Worm (Caenorhabditis elegans): ENCODE measurements around the gene Y97E10C.1.

The Y97E10C.1 gene

ce11 chrV:7755991-7756390, 27.3 kb downstream of the Y97E10C.1 start:
- TF ChIP-seq nhr-28 (tag; optimal IDR thresholded peaks at IDR 0.05), result no peak
- no peak for TF ChIP-seq ceh-28 (tag; optimal IDR thresholded peaks at IDR 0.05)
- TF ChIP-seq elt-2 (tag; optimal IDR thresholded peaks at IDR 0.05), result peak; percentile 43
- peak; percentile 31 for TF ChIP-seq pqm-1 (tag; optimal IDR thresholded peaks at IDR 0.05)

- TF ChIP-seq unc-62 (GFP tag; optimal IDR thresholded peaks at IDR 0.05) (peak; percentile 67), nhr-23 (tag; optimal IDR thresholded peaks at IDR 0.05) (peak; percentile 31), sea-2 (GFP tag; optimal IDR thresholded peaks at IDR 0.05) (no peak), mml-1 (tag; optimal IDR thresholded peaks at IDR 0.05) (no peak), fkh-10 (GFP tag; optimal IDR thresholded peaks at IDR 0.05) (peak; percentile 38), pha-4 (tag; optimal IDR thresholded peaks at IDR 0.05) (peak; percentile 61), ama-1 (optimal IDR thresholded peaks at IDR 0.05) (no peak), lin-15B (tag; optimal IDR thresholded peaks at IDR 0.05) (peak; percentile 23), egl-5 (tag; optimal IDR thresholded peaks at IDR 0.05) (peak; percentile 79), mdl-1 (tag; optimal IDR thresholded peaks at IDR 0.05) (peak; percentile 73), fos-1 (tag; optimal IDR thresholded peaks at IDR 0.05) (no peak), nhr-76 (tag; optimal IDR thresholded peaks at IDR 0.05) (no peak), ceh-82 (tag; optimal IDR thresholded peaks at IDR 0.05) (no peak), nfya-1 (tag; optimal IDR thresholded peaks at IDR 0.05; ENCODE audit: insufficient read depth) (peak; percentile 57), lin-39 (tag; optimal IDR thresholded peaks at IDR 0.05) (peak; percentile 46), snpc-4 (tag; optimal IDR thresholded peaks at IDR 0.05) (peak; percentile 46), hmg-11 (tag; optimal IDR thresholded peaks at IDR 0.05) (peak; percentile 42), elt-1 (tag; optimal IDR thresholded peaks at IDR 0.05) (peak; percentile 30), lsy-12 (tag; optimal IDR thresholded peaks at IDR 0.05) (no peak), ceh-28 (tag; optimal IDR thresholded peaks at IDR 0.05) (no peak)
Observed at ce11 chrV:7759270-7759669, 30.6 kb downstream of the Y97E10C.1 start.

- TF ChIP-seq elt-2 (tag; optimal IDR thresholded peaks at IDR 0.05), result peak; percentile 36
- no peak for TF ChIP-seq pqm-1 (tag; optimal IDR thresholded peaks at IDR 0.05)
Observed at ce11 chrV:7760174-7760573, 31.5 kb downstream of the Y97E10C.1 start, which contains the start of gene hint-3. TSS of gene hint-3 (plus strand) at chrV:7760474.

ce11 chrV:7761906-7762305, 33.2 kb downstream of the Y97E10C.1 start:
- no peak for TF ChIP-seq nhr-28 (tag; optimal IDR thresholded peaks at IDR 0.05)
- TF ChIP-seq nfya-1 (tag; optimal IDR thresholded peaks at IDR 0.05; ENCODE audit: insufficient read depth), result peak; percentile 83

- TF ChIP-seq aly-2 (tag; optimal IDR thresholded peaks at IDR 0.05), result no peak
- no peak for TF ChIP-seq nhr-67 (tag; optimal IDR thresholded peaks at IDR 0.05)
Observed at ce11 chrV:7770961-7771360, 42.3 kb downstream of the Y97E10C.1 start, which contains the start of gene frpr-3. TSS of gene frpr-3 (plus strand) at chrV:7771261.

ce11 chrV:7773647-7774046, 45.0 kb downstream of the Y97E10C.1 start:
- TF ChIP-seq ceh-82 (tag; optimal IDR thresholded peaks at IDR 0.05), result no peak

- no peak for TF ChIP-seq elt-3 (tag; optimal IDR thresholded peaks at IDR 0.05)
- peak; percentile 61 for TF ChIP-seq nhr-43 (tag; optimal IDR thresholded peaks at IDR 0.05; ENCODE audit: poor library complexity, severe bottlenecking)
Observed at ce11 chrV:7774143-7774595, 45.5 kb downstream of the Y97E10C.1 start, which contains the start of gene grl-10. TSS of gene grl-10 (plus strand) at chrV:7774545.

ce11 chrV:7775226-7775625, 46.5 kb downstream of the Y97E10C.1 start:
- TF ChIP-seq nhr-11 (tag; optimal IDR thresholded peaks at IDR 0.05) (no peak), ama-1 (optimal IDR thresholded peaks at IDR 0.05) (peak; percentile 32), nhr-43 (tag; optimal IDR thresholded peaks at IDR 0.05; ENCODE audit: poor library complexity, severe bottlenecking) (peak; percentile 47)
